Worm (Caenorhabditis elegans) whole organism, L1 larva: ENCODE measurements around the gene twk-28.

Experiments used
- C34B4.2 ChIP-seq: sonication (generic microtip); optimal IDR thresholded peaks from 2 replicates; lab custom pipeline; 2017; ENCODE audit warnings: mild to moderate bottlenecking, missing genetic modification characterization, missing compliant biosample characterization
- alr-1 ChIP-seq: fragments of 200-800 bp; sonication (Bioruptor generic); optimal IDR thresholded peaks from 2 replicates; lab custom pipeline; 2018; ENCODE audit warnings: borderline replicate concordance, mild to moderate bottlenecking, missing genetic modification characterization, missing compliant biosample characterization
- ceh-63 ChIP-seq: fragments of 200-800 bp; sonication (Bioruptor generic); optimal IDR thresholded peaks from 2 replicates; lab custom pipeline; 2018; ENCODE audit warnings: mild to moderate bottlenecking, missing genetic modification characterization, missing compliant biosample characterization
- ces-1 ChIP-seq: fragments of 150-350 bp; optimal IDR thresholded peaks from 2 replicates; lab custom pipeline; 2014; ENCODE audit warnings: missing biosample characterization, missing genetic modification reagents, missing genetic modification characterization
- dpl-1 ChIP-seq, 3 experiments: fragments of 150-350 bp in 2 of 3; sonication (generic microtip) in 1 of 3; optimal IDR thresholded peaks; 2 replicates each; lab custom pipeline; 2014 to 2017; ENCODE audit warnings: missing biosample characterization in 3 of 3, missing genetic modification characterization in 3 of 3, missing genetic modification reagents in 3 of 3
- efl-1 ChIP-seq, 4 experiments: fragments of 150-350 bp; optimal IDR thresholded peaks in 3 of 4; peaks in 1 of 4; 1 replicate in 1 of 4; 2 replicates in 3 of 4; lab custom pipeline; 2014; ENCODE audit warnings: missing biosample characterization in 2 of 4, missing genetic modification characterization in 2 of 4, missing genetic modification reagents in 2 of 4
- egl-27 ChIP-seq, 2 experiments: fragments of 150-350 bp in 1 of 2; sonication (generic microtip); optimal IDR thresholded peaks; 3 replicates each; lab custom pipeline; 2017 to 2018; ENCODE audit warnings: missing biosample characterization in 2 of 2, missing genetic modification characterization in 2 of 2, missing genetic modification reagents in 2 of 2
- elt-2 ChIP-seq: sonication (generic microtip); optimal IDR thresholded peaks from 2 replicates; lab custom pipeline; 2016; ENCODE audit warnings: missing genetic modification characterization, mild to moderate bottlenecking, inconsistent platforms, missing compliant biosample characterization, missing genetic modification reagents
- elt-3 ChIP-seq, 6 experiments: fragments of 150-350 bp in 1 of 6; sonication (generic microtip); optimal IDR thresholded peaks; 2 replicates each; lab custom pipeline; 2017 to 2018; ENCODE audit warnings: missing biosample characterization in 6 of 6, missing genetic modification characterization in 6 of 6, inconsistent platforms in 1 of 6
- fkh-10 ChIP-seq: sonication (generic microtip); optimal IDR thresholded peaks from 2 replicates; lab custom pipeline; 2017; ENCODE audit warnings: missing biosample characterization, missing genetic modification reagents, missing genetic modification characterization
- grh-1 ChIP-seq: fragments of 200-800 bp; sonication (Bioruptor generic); IDR thresholded peaks from 2 replicates; pipeline ENCODE4 v1.3.6; 2022; ENCODE audit warnings: missing genetic modification reagents, missing genetic modification characterization, missing compliant biosample characterization
- hlh-4 ChIP-seq: sonication (generic microtip); optimal IDR thresholded peaks from 2 replicates; lab custom pipeline; 2016; ENCODE audit warnings: mild to moderate bottlenecking, missing genetic modification characterization, missing compliant biosample characterization
- hpl-2 ChIP-seq: fragments of 150-350 bp; optimal IDR thresholded peaks from 2 replicates; lab custom pipeline; 2014; ENCODE audit warnings: missing biosample characterization, missing genetic modification reagents, missing genetic modification characterization
- isw-1 ChIP-seq: fragments of 200-800 bp; sonication (Bioruptor generic); IDR thresholded peaks from 2 replicates; pipeline ENCODE4 v1.3.6; 2022; ENCODE audit warnings: missing genetic modification characterization, missing compliant biosample characterization
- lin-14 ChIP-seq: fragments of 200-800 bp; sonication (Bioruptor generic); optimal IDR thresholded peaks from 2 replicates; lab custom pipeline; 2018; ENCODE audit warnings: mild to moderate bottlenecking, missing genetic modification characterization, moderate library complexity, missing compliant biosample characterization
- mep-1 ChIP-seq: fragments of 150-350 bp; optimal IDR thresholded peaks from 2 replicates; lab custom pipeline; 2014; ENCODE audit warnings: missing biosample characterization, missing genetic modification characterization
- nhr-12 ChIP-seq: sonication (generic microtip); optimal IDR thresholded peaks from 2 replicates; lab custom pipeline; 2017; ENCODE audit warnings: missing biosample characterization, missing genetic modification characterization
- nhr-19 ChIP-seq: fragments of 200-800 bp; sonication (Bioruptor generic); conservative IDR thresholded peaks from 2 replicates; pipeline ENCODE4 v1.3.6; 2022; ENCODE audit warnings: missing genetic modification characterization, missing compliant biosample characterization
- nhr-20 ChIP-seq: sonication (generic microtip); optimal IDR thresholded peaks from 2 replicates; lab custom pipeline; 2016; ENCODE audit warnings: mild to moderate bottlenecking, missing genetic modification characterization, missing compliant biosample characterization
- nhr-237 ChIP-seq: fragments of 150-350 bp; optimal IDR thresholded peaks from 2 replicates; lab custom pipeline; 2014; ENCODE audit warnings: missing biosample characterization, missing genetic modification characterization
- nhr-71 ChIP-seq: sonication (generic microtip); optimal IDR thresholded peaks from 2 replicates; lab custom pipeline; 2016; ENCODE audit warnings: mild to moderate bottlenecking, missing genetic modification characterization, moderate library complexity, missing compliant biosample characterization
- nhr-90 ChIP-seq: sonication (generic microtip); optimal IDR thresholded peaks from 2 replicates; lab custom pipeline; 2016; ENCODE audit warnings: mild to moderate bottlenecking, missing genetic modification characterization, missing compliant biosample characterization; ENCODE audit not compliant: poor library complexity
- pqm-1 ChIP-seq: sonication (generic microtip); optimal IDR thresholded peaks from 3 replicates; lab custom pipeline; 2017; ENCODE audit warnings: missing biosample characterization, missing genetic modification characterization
- rnt-1 ChIP-seq: sonication (generic microtip); optimal IDR thresholded peaks from 2 replicates; lab custom pipeline; 2016; ENCODE audit warnings: mild to moderate bottlenecking, missing genetic modification characterization, moderate library complexity, missing compliant biosample characterization
- sup-37 ChIP-seq: fragments of 200-800 bp; sonication (Bioruptor generic); optimal IDR thresholded peaks from 2 replicates; lab custom pipeline; 2018; ENCODE audit warnings: mild to moderate bottlenecking, missing genetic modification characterization, missing compliant biosample characterization
- swsn-7 ChIP-seq: sonication (generic microtip); optimal IDR thresholded peaks from 2 replicates; lab custom pipeline; 2016; ENCODE audit warnings: missing genetic modification characterization, missing compliant biosample characterization
- tbx-2 ChIP-seq: sonication (generic microtip); optimal IDR thresholded peaks from 2 replicates; lab custom pipeline; 2016; ENCODE audit warnings: missing genetic modification characterization, missing compliant biosample characterization
- unc-30 ChIP-seq: sonication (generic microtip); optimal IDR thresholded peaks from 2 replicates; lab custom pipeline; 2017; ENCODE audit warnings: missing biosample characterization, missing genetic modification characterization
- unc-98 ChIP-seq: fragments of 200-800 bp; sonication (Bioruptor generic); IDR thresholded peaks from 2 replicates; pipeline ENCODE4 v1.3.6; 2022; ENCODE audit warnings: missing genetic modification characterization, missing compliant biosample characterization
- vab-15 ChIP-seq: sonication (generic microtip); optimal IDR thresholded peaks from 2 replicates; lab custom pipeline; 2017; ENCODE audit warnings: missing genotype, mild to moderate bottlenecking, missing genetic modification characterization, missing compliant biosample characterization
- ztf-4 ChIP-seq: fragments of 150-350 bp; optimal IDR thresholded peaks from 2 replicates; lab custom pipeline; 2014; ENCODE audit warnings: missing biosample characterization, missing genetic modification characterization

twk-28 gene

ce11 chrX:4279294-4279782 lies at the start of gene twk-28, which contains the start of gene ets-9:
TSS of gene twk-28 (minus strand) at chrX:4279344.
TSS of gene ets-9 (plus strand) at chrX:4279703.
- TF ChIP-seq hpl-2 (GFP tag; lab: Kevin White, UChicago) (no peak), rnt-1 (tag; lab: Kevin White, UChicago) (peak; percentile 30)
- TF ChIP-seq, all 84 proteins: peak for 1

ce11 chrX:4328816-4329215 lies 49.7 kb upstream of the twk-28 start, which contains the start of gene C24A8.5:
TSS of gene C24A8.5 (minus strand) at chrX:4328916.
- TF ChIP-seq elt-2 (tag; lab: Kevin White, UChicago): no peak
- no peak for TF ChIP-seq swsn-7 (tag; lab: Kevin White, UChicago)
- TF ChIP-seq lin-14 (GFP tag; lab: Kevin White, UChicago): no peak
- TF ChIP-seq nhr-19 (GFP tag; lab: Robert Waterston, UW): no peak
- TF ChIP-seq grh-1: no peak
- no peak for TF ChIP-seq C34B4.2
- TF ChIP-seq unc-30 (tag; lab: Kevin White, UChicago): no peak
- no peak for TF ChIP-seq nhr-12
- TF ChIP-seq isw-1 (GFP tag; lab: Robert Waterston, UW): no peak
- TF ChIP-seq hlh-4 (tag; lab: Kevin White, UChicago): no peak
- no peak for TF ChIP-seq pqm-1 (tag; lab: Kevin White, UChicago)
- no peak for TF ChIP-seq unc-98 (GFP tag; lab: Robert Waterston, UW)
- TF ChIP-seq nhr-237 (tag; lab: Kevin White, UChicago): no peak
- TF ChIP-seq efl-1 (optimal IDR thresholded peaks at IDR 0.05; lab: Kevin White, UChicago): no peak
- TF ChIP-seq efl-1 (GFP tag; optimal IDR thresholded peaks at IDR 0.05 in 1 of 2; lab: Kevin White, UChicago): no peak
- TF ChIP-seq sup-37 (GFP tag; lab: Kevin White, UChicago): no peak
- no peak for TF ChIP-seq tbx-2

DNA sequence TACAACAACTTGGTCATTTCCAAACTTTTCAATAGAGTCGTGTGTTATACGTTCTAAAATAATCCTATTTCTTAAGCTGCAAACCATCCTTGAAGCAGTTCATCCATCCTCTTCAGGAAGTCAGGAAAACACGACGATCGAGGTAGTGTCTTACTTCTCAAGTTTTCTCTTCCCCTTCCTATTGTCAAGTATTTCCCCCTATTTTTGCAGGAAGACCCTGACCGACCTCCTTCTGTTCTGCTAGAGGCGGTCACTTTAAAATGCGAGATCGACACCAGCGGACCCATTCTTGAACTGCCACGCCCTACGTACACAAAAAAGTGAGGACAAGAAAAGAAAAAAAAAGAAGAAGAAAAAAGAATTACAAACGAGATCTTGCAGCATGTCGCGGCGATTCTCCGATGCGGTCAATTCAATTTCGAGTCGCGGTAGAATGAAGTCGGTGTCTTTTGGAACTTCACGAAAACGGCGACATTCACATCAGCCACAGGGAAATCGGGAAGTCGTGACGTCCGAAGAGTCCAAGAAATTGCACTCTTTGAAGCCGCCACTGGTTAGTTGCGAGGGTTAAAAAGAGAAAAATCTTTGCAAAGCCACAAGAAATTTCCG lies 43.8 kb upstream of the twk-28 start:
- TF ChIP-seq efl-1 (optimal IDR thresholded peaks at IDR 0.05; lab: Kevin White, UChicago) (no peak), efl-1 (GFP tag; optimal IDR thresholded peaks at IDR 0.05 in 1 of 2; lab: Kevin White, UChicago) (peak in 1 of 2 experiments; percentile 88), nhr-90 (tag; lab: Kevin White, UChicago) (no peak), mep-1 (tag; lab: Kevin White, UChicago) (no peak), nhr-19 (GFP tag; lab: Robert Waterston, UW) (no peak), alr-1 (no peak), ztf-4 (tag; lab: Kevin White, UChicago) (no peak), fkh-10 (GFP tag; lab: Kevin White, UChicago) (peak; percentile 64), lin-14 (GFP tag; lab: Kevin White, UChicago) (peak; percentile 54), unc-98 (GFP tag; lab: Robert Waterston, UW) (no peak)
- TF ChIP-seq, all 84 proteins: peak for 3

DNA sequence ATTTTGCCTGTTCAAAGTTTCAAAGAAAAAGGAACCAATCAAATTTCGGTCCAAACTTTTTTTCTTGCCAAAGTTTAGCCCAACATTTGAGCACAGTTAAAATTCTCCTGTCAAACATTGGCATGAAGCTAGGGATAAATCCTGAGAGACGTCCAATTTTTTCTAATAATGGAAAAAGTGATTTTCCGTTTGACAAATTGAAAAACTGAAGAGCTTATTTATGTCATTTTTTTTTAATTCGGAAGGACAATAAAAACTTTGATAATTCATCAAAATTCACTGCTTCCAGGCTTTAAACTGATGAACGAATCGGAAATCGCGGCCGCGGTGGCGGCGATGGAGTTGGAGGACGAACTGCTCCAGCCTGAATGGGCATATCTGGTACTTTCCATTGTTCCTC lies 41.4 kb upstream of the twk-28 start, which contains the start of gene dop-6:
TSS of gene dop-6 (plus strand) at position 301 of the 400 bp plus-strand sequence.
- TF ChIP-seq ces-1 (GFP tag; lab: Kevin White, UChicago): no peak
- TF ChIP-seq grh-1: no peak
- no peak for TF ChIP-seq nhr-20 (tag; lab: Kevin White, UChicago)
- no peak for TF ChIP-seq egl-27 (tag; optimal IDR thresholded peaks at IDR 0.05; lab: Kevin White, UChicago)
- no peak for TF ChIP-seq vab-15 (tag; lab: Kevin White, UChicago)
- no peak for TF ChIP-seq isw-1 (GFP tag; lab: Robert Waterston, UW)
- TF ChIP-seq ceh-63: no peak
- no peak for TF ChIP-seq elt-2 (tag; lab: Kevin White, UChicago)
- no peak for TF ChIP-seq dpl-1 (GFP tag; optimal IDR thresholded peaks at IDR 0.05; lab: Kevin White, UChicago)
- TF ChIP-seq nhr-71 (tag; lab: Kevin White, UChicago): no peak

ce11 chrX:4317095-4317494 lies 38.0 kb upstream of the twk-28 start:
- TF ChIP-seq elt-3 (tag; optimal IDR thresholded peaks at IDR 0.05; lab: Kevin White, UChicago) (no peak), lin-14 (GFP tag; lab: Kevin White, UChicago) (peak; percentile 29), fkh-10 (GFP tag; lab: Kevin White, UChicago) (peak; percentile 75), efl-1 (optimal IDR thresholded peaks at IDR 0.05; lab: Kevin White, UChicago) (no peak), efl-1 (GFP tag; optimal IDR thresholded peaks at IDR 0.05 in 1 of 2; lab: Kevin White, UChicago) (peak in 1 of 2 experiments; percentile 2)
